Fruit fly (Drosophila melanogaster) whole organism, embryonic: ENCODE data around the gene CG5510.

Experiments
- Antp ChIP-seq: fragments of 200-800 bp; sonication (Bioruptor generic); optimal IDR thresholded peaks from 3 replicates; lab custom pipeline; 2016; ENCODE audit warnings: missing biosample characterization, missing genetic modification characterization
- Bdp1 ChIP-seq: fragments of 200-800 bp; sonication (Bioruptor generic); optimal IDR thresholded peaks from 3 replicates; lab custom pipeline; 2016; ENCODE audit warnings: missing biosample characterization, missing genetic modification characterization
- Bteb2 ChIP-seq: fragments of 200-800 bp; sonication (Bioruptor generic); optimal IDR thresholded peaks from 2 replicates; lab custom pipeline; 2016; ENCODE audit warnings: missing biosample characterization, missing genetic modification characterization
- CG10209 ChIP-seq: fragments of 200-800 bp; sonication (Bioruptor generic); optimal IDR thresholded peaks from 3 replicates; lab custom pipeline; 2017; ENCODE audit warnings: missing biosample characterization, mild to moderate bottlenecking, missing genetic modification characterization, missing genetic modification reagents
- CG10321 ChIP-seq: fragments of 200-800 bp; sonication (Bioruptor generic); IDR thresholded peaks from 2 replicates; pipeline ENCODE4 v1.3.6; 2022; ENCODE audit warnings: missing biosample characterization, missing genetic modification characterization
- CG10959 ChIP-seq: fragments of 200-800 bp; sonication (Bioruptor generic); IDR thresholded peaks from 2 replicates; pipeline ENCODE4 v1.3.6; 2022; ENCODE audit warnings: missing biosample characterization, missing genetic modification characterization
- CG11093 ChIP-seq: fragments of 200-800 bp; sonication (Bioruptor generic); IDR thresholded peaks from 3 replicates; pipeline ENCODE4 v1.3.6; 2022; ENCODE audit warnings: missing biosample characterization, missing genetic modification characterization
- CG14014 ChIP-seq: fragments of 200-800 bp; sonication (Bioruptor generic); IDR thresholded peaks from 2 replicates; pipeline ENCODE4 v1.3.6; 2022; ENCODE audit warnings: missing biosample characterization, missing genetic modification characterization
- CG1602 ChIP-seq: fragments of 200-800 bp; sonication (Bioruptor generic); optimal IDR thresholded peaks from 3 replicates; lab custom pipeline; 2016; ENCODE audit warnings: missing biosample characterization, missing genetic modification characterization
- CG16813 ChIP-seq: fragments of 200-800 bp; sonication (Bioruptor generic); IDR thresholded peaks from 3 replicates; pipeline ENCODE4 v1.3.6; 2022; ENCODE audit warnings: missing biosample characterization, missing genetic modification characterization; ENCODE audit not compliant: partially characterized antibody
- CG17361 ChIP-seq: fragments of 200-800 bp; sonication (Bioruptor generic); IDR thresholded peaks from 3 replicates; pipeline ENCODE4 v1.3.6; 2022; ENCODE audit warnings: missing biosample characterization, missing genetic modification characterization
- CG17829 ChIP-seq: fragments of 200-800 bp; optimal IDR thresholded peaks from 2 replicates; lab custom pipeline; 2019; ENCODE audit warnings: missing biosample characterization, mild to moderate bottlenecking, missing genetic modification characterization, moderate library complexity
- CG18599 ChIP-seq: fragments of 200-800 bp; sonication (Bioruptor generic); optimal IDR thresholded peaks from 3 replicates; lab custom pipeline; 2017; ENCODE audit warnings: missing biosample characterization, missing genetic modification characterization, mild to moderate bottlenecking, moderate library complexity, missing genetic modification reagents
- CG18619 ChIP-seq: fragments of 200-800 bp; sonication (Bioruptor generic); optimal IDR thresholded peaks from 3 replicates; lab custom pipeline; 2017; ENCODE audit warnings: missing biosample characterization, mild to moderate bottlenecking, missing genetic modification characterization
- CG3281 ChIP-seq: fragments of 200-800 bp; sonication (Bioruptor generic); optimal IDR thresholded peaks from 3 replicates; lab custom pipeline; 2017; ENCODE audit warnings: missing biosample characterization, mild to moderate bottlenecking, missing genetic modification characterization
- CG3407 ChIP-seq: fragments of 200-800 bp; sonication (Bioruptor generic); optimal IDR thresholded peaks from 2 replicates; lab custom pipeline; 2018; ENCODE audit warnings: missing biosample characterization, mild to moderate bottlenecking, missing genetic modification characterization
- CG3995 ChIP-seq: fragments of 200-800 bp; sonication (Bioruptor generic); optimal IDR thresholded peaks from 3 replicates; lab custom pipeline; 2016; ENCODE audit warnings: missing biosample characterization, missing genetic modification characterization
- CG42726 ChIP-seq: fragments of 200-800 bp; sonication (Bioruptor generic); IDR thresholded peaks from 2 replicates; pipeline ENCODE4 v1.3.6; 2022; ENCODE audit warnings: missing biosample characterization, missing genetic modification characterization; ENCODE audit not compliant: partially characterized antibody
- CG6254 ChIP-seq: fragments of 200-800 bp; sonication (Bioruptor generic); optimal IDR thresholded peaks from 3 replicates; lab custom pipeline; 2017; ENCODE audit warnings: mild to moderate bottlenecking, missing biosample characterization, missing genetic modification reagents, missing genetic modification characterization
- CG6791 ChIP-seq: fragments of 200-800 bp; sonication (Bioruptor generic); IDR thresholded peaks from 3 replicates; pipeline ENCODE4 v1.3.6; 2022; ENCODE audit warnings: missing biosample characterization, missing genetic modification characterization; ENCODE audit not compliant: partially characterized antibody
- CG9609 ChIP-seq: fragments of 200-800 bp; sonication (Bioruptor generic); optimal IDR thresholded peaks from 3 replicates; lab custom pipeline; 2016; ENCODE audit warnings: missing biosample characterization, missing genetic modification characterization
- CG9817 ChIP-seq: fragments of 200-800 bp; sonication (Bioruptor generic); optimal IDR thresholded peaks from 2 replicates; lab custom pipeline; 2018; ENCODE audit warnings: missing biosample characterization, mild to moderate bottlenecking, missing genetic modification characterization, moderate library complexity
- D19A ChIP-seq: fragments of 200-800 bp; optimal IDR thresholded peaks from 3 replicates; lab custom pipeline; 2019; ENCODE audit warnings: missing biosample characterization, mild to moderate bottlenecking, missing genetic modification characterization, moderate library complexity
- D19B ChIP-seq: fragments of 200-800 bp; sonication (Bioruptor generic); optimal IDR thresholded peaks from 2 replicates; lab custom pipeline; 2017; ENCODE audit warnings: missing biosample characterization, mild to moderate bottlenecking, missing genetic modification characterization
- Dad ChIP-seq: fragments of 200-800 bp; sonication (Bioruptor generic); optimal IDR thresholded peaks from 3 replicates; lab custom pipeline; 2016; ENCODE audit warnings: missing biosample characterization, missing genetic modification characterization
- Doc3 ChIP-seq: fragments of 200-800 bp; sonication (Bioruptor generic); IDR thresholded peaks from 3 replicates; pipeline ENCODE4 v1.3.6; 2022; ENCODE audit warnings: missing biosample characterization, missing genetic modification characterization; ENCODE audit not compliant: partially characterized antibody
- HHEX ChIP-seq: fragments of 200-800 bp; sonication (Bioruptor generic); optimal IDR thresholded peaks from 3 replicates; lab custom pipeline; 2017; ENCODE audit warnings: missing biosample characterization, mild to moderate bottlenecking, missing genetic modification characterization, missing genetic modification reagents
- MESR4 ChIP-seq: fragments of 200-800 bp; sonication (Bioruptor generic); optimal IDR thresholded peaks from 2 replicates; lab custom pipeline; 2018; ENCODE audit warnings: missing biosample characterization, mild to moderate bottlenecking, missing genetic modification characterization, moderate library complexity
- MTF-1 ChIP-seq: fragments of 200-800 bp; sonication (Bioruptor generic); optimal IDR thresholded peaks from 2 replicates; lab custom pipeline; 2018; ENCODE audit warnings: missing biosample characterization, mild to moderate bottlenecking, missing genetic modification characterization, borderline replicate concordance
- Trl ChIP-seq, 3 experiments: fragments of >200 bp in 2 of 3; fragments of 200-800 bp in 1 of 3; sonication (Bioruptor generic) in 1 of 3; optimal IDR thresholded peaks; 2 replicates in 1 of 3; 3 replicates in 2 of 3; lab custom pipeline; 2016 to 2017; ENCODE audit warnings: missing biosample characterization in 1 of 3, missing genetic modification characterization in 1 of 3
- btn ChIP-seq: fragments of 200-800 bp; sonication (Bioruptor generic); optimal IDR thresholded peaks from 2 replicates; lab custom pipeline; 2016; ENCODE audit warnings: missing biosample characterization, missing genetic modification characterization
- chn ChIP-seq: fragments of 200-800 bp; sonication (Bioruptor generic); optimal IDR thresholded peaks from 2 replicates; lab custom pipeline; 2016; ENCODE audit warnings: missing biosample characterization, missing genetic modification characterization
- esg ChIP-seq: fragments of 200-800 bp; sonication (Bioruptor generic); conservative IDR thresholded peaks from 2 replicates; pipeline ENCODE4 v1.3.6; 2022; ENCODE audit warnings: missing biosample characterization, missing genetic modification characterization
- ewg ChIP-seq: fragments of 200-800 bp; sonication (Bioruptor generic); optimal IDR thresholded peaks from 3 replicates; lab custom pipeline; 2017; ENCODE audit warnings: mild to moderate bottlenecking, missing biosample characterization, missing genetic modification reagents, missing genetic modification characterization
- fd96Cb ChIP-seq: fragments of 200-800 bp; sonication (Bioruptor generic); optimal IDR thresholded peaks from 2 replicates; lab custom pipeline; 2018; ENCODE audit warnings: missing biosample characterization, mild to moderate bottlenecking, missing genetic modification characterization, moderate library complexity
- jing ChIP-seq: fragments of 200-800 bp; sonication (Bioruptor generic); optimal IDR thresholded peaks from 2 replicates; lab custom pipeline; 2018; ENCODE audit warnings: missing biosample characterization, mild to moderate bottlenecking, missing genetic modification characterization
- lmd ChIP-seq: fragments of 200-800 bp; sonication (Bioruptor generic); IDR thresholded peaks from 2 replicates; pipeline ENCODE4 v1.3.6; 2022; ENCODE audit warnings: missing biosample characterization, missing genetic modification characterization
- nom ChIP-seq: fragments of 200-800 bp; sonication (Bioruptor generic); optimal IDR thresholded peaks from 2 replicates; lab custom pipeline; 2017; ENCODE audit warnings: missing biosample characterization, missing genetic modification characterization, mild to moderate bottlenecking, moderate library complexity, missing genetic modification reagents
- org-1 ChIP-seq: fragments of 200-800 bp; sonication (Bioruptor generic); optimal IDR thresholded peaks from 2 replicates; lab custom pipeline; 2017; ENCODE audit warnings: missing biosample characterization, missing genetic modification characterization
- p53 ChIP-seq: fragments of 200-800 bp; sonication (Bioruptor generic); optimal IDR thresholded peaks from 2 replicates; lab custom pipeline; 2016; ENCODE audit warnings: missing biosample characterization, missing genetic modification characterization
- ranshi ChIP-seq: fragments of 200-800 bp; sonication (Bioruptor generic); IDR thresholded peaks from 2 replicates; pipeline ENCODE4 v1.3.6; 2022; ENCODE audit warnings: missing biosample characterization, missing genetic modification characterization
- ro ChIP-seq: fragments of 200-800 bp; sonication (Bioruptor generic); IDR thresholded peaks from 2 replicates; pipeline ENCODE4 v1.3.6; 2022; ENCODE audit warnings: missing biosample characterization, missing genetic modification characterization
- slou ChIP-seq: fragments of 200-800 bp; sonication (Bioruptor generic); optimal IDR thresholded peaks from 3 replicates; lab custom pipeline; 2016; ENCODE audit warnings: missing biosample characterization, missing genetic modification characterization
- sna ChIP-seq: fragments of 200-800 bp; sonication (Bioruptor generic); IDR thresholded peaks from 2 replicates; pipeline ENCODE4 v1.3.6; 2022; ENCODE audit warnings: missing biosample characterization, missing genetic modification characterization; ENCODE audit not compliant: partially characterized antibody
- sob ChIP-seq: fragments of 200-800 bp; sonication (Bioruptor generic); IDR thresholded peaks from 2 replicates; pipeline ENCODE4 v1.3.6; 2022; ENCODE audit warnings: missing biosample characterization, missing genetic modification characterization
- tll ChIP-seq, 2 experiments: fragments of 200-800 bp in 1 of 2; fragments of >200 bp in 1 of 2; sonication (Bioruptor generic) in 1 of 2; optimal IDR thresholded peaks; 2 replicates each; lab custom pipeline; 2017 to 2019; ENCODE audit warnings: missing biosample characterization in 2 of 2, missing genetic modification characterization in 2 of 2, mild to moderate bottlenecking in 1 of 2, moderate library complexity in 1 of 2
- tx ChIP-seq: fragments of 200-800 bp; sonication (Bioruptor generic); optimal IDR thresholded peaks from 2 replicates; lab custom pipeline; 2016; ENCODE audit warnings: missing biosample characterization, missing genetic modification characterization
- z ChIP-seq: fragments of 200-800 bp; sonication (Bioruptor generic); IDR thresholded peaks from 3 replicates; pipeline ENCODE4 v1.3.6; 2022; ENCODE audit warnings: missing biosample characterization, missing genetic modification characterization

The CG5510 gene

dm6 chr3R:24193373-24193879, 24.1 kb upstream of the CG5510 start, which contains the start of the genes SMC6 and CG6204 (continued):
- peak; percentile 81 for TF ChIP-seq CG3407
- TF ChIP-seq CG16813: peak; percentile 33; the same call in 1 of the 3 replicates
- no peak for TF ChIP-seq CG6791 (GFP tag; lab: Robert Waterston, UW)
- TF ChIP-seq sna (GFP tag; lab: Robert Waterston, UW): no peak
- peak; percentile 95 for TF ChIP-seq sob (GFP tag; lab: Robert Waterston, UW)
- TF ChIP-seq CG10209: peak; percentile 92
- TF ChIP-seq CG1602 (GFP tag; lab: Kevin White, UChicago): peak; percentile 93
- TF ChIP-seq ro (GFP tag; lab: Robert Waterston, UW): peak; percentile 78
- TF ChIP-seq Antp (GFP tag; lab: Kevin White, UChicago): peak; percentile 70
- no peak for TF ChIP-seq CG42726 (GFP tag; lab: Robert Waterston, UW)
- TF ChIP-seq CG17361 (GFP tag; lab: Robert Waterston, UW): peak; percentile 97
- no peak for TF ChIP-seq p53 (GFP tag; lab: Kevin White, UChicago)
- peak; percentile 79 for TF ChIP-seq CG3995 (GFP tag; lab: Kevin White, UChicago)
- TF ChIP-seq btn (GFP tag; lab: Kevin White, UChicago): peak; percentile 34
- TF ChIP-seq CG11093 (GFP tag; lab: Robert Waterston, UW): peak; percentile 88
- TF ChIP-seq CG9609 (GFP tag; lab: Kevin White, UChicago): peak; percentile 80
- TF ChIP-seq, all 482 proteins: peak for 428

- TF ChIP-seq D19B (GFP tag; lab: Kevin White, UChicago): peak; percentile 12
- TF ChIP-seq MESR4 (GFP tag; lab: Kevin White, UChicago): peak; percentile 59
- peak; percentile 82 for TF ChIP-seq CG9817 (tag; lab: Kevin White, UChicago)
- TF ChIP-seq CG18599: no peak
- TF ChIP-seq CG18619 (GFP tag; lab: Kevin White, UChicago): peak; percentile 65
- no peak for TF ChIP-seq org-1
- TF ChIP-seq CG14014 (GFP tag; lab: Robert Waterston, UW): peak; percentile 70; the same call in 1 of the 2 replicates
- TF ChIP-seq CG3281 (GFP tag; lab: Kevin White, UChicago): peak; percentile 60
- TF ChIP-seq jing: peak; percentile 52
- TF ChIP-seq Trl (optimal IDR thresholded peaks at IDR 0.05; lab: Kevin White, UChicago): no peak
- peak; percentile 72 for TF ChIP-seq Trl (GFP tag; optimal IDR thresholded peaks at IDR 0.05; lab: Kevin White, UChicago)
- TF ChIP-seq Bteb2 (GFP tag; lab: Kevin White, UChicago): peak; percentile 84
- TF ChIP-seq ranshi: peak; percentile 40; the same call in 1 of the 2 replicates
- TF ChIP-seq esg (GFP tag; lab: Robert Waterston, UW): peak; percentile 87
- peak; percentile 61 for TF ChIP-seq CG10959 (GFP tag; lab: Robert Waterston, UW)
- TF ChIP-seq z (GFP tag; lab: Robert Waterston, UW): no peak
- no peak for TF ChIP-seq nom (GFP tag; lab: Kevin White, UChicago)
- TF ChIP-seq lmd (GFP tag; lab: Robert Waterston, UW): peak; percentile 87
- TF ChIP-seq CG17829: peak; percentile 66
- peak; percentile 65 for TF ChIP-seq CG17361 (GFP tag; lab: Robert Waterston, UW)
- no peak for TF ChIP-seq CG6254 (GFP tag; lab: Kevin White, UChicago)
- no peak for TF ChIP-seq MTF-1 (GFP tag; lab: Kevin White, UChicago)
- TF ChIP-seq Dad (GFP tag; lab: Kevin White, UChicago): peak; percentile 86
- TF ChIP-seq chn (GFP tag; lab: Kevin White, UChicago): peak; percentile 90
- TF ChIP-seq Doc3 (GFP tag; lab: Robert Waterston, UW): peak; percentile 58; the same call in 1 of the 3 replicates
- peak; percentile 76 for TF ChIP-seq Bdp1
- no peak for TF ChIP-seq slou (GFP tag; lab: Kevin White, UChicago)
- peak; percentile 49 for TF ChIP-seq fd96Cb
- no peak for TF ChIP-seq D19A (tag; lab: Kevin White, UChicago)
- 0 out of 2 replicates have a peak, but pooled peaks have one; percentile 7 for TF ChIP-seq CG10321
- TF ChIP-seq tll (GFP tag; optimal IDR thresholded peaks at IDR 0.05; lab: Kevin White, UChicago): no peak
- no peak for TF ChIP-seq HHEX (GFP tag; lab: Kevin White, UChicago)
- peak; percentile 79 for TF ChIP-seq tx (GFP tag; lab: Kevin White, UChicago)
- TF ChIP-seq ewg (GFP tag; lab: Kevin White, UChicago): peak; percentile 62
Observed at dm6 chr3R:24188619-24189018, 19.3 kb upstream of the CG5510 start, which contains the start of gene CG5515. Gene CG5515, minus strand, starts transcription at chr3R:24188896.
